Fruit fly (Drosophila melanogaster): Measurements from ENCODE around the gene CG11164.

- TF ChIP-seq D1 (tag; optimal IDR thresholded peaks at IDR 0.05) = no peak
- TF ChIP-seq CG4496 (GFP tag; IDR thresholded peaks at IDR 0.05) = no peak
- no peak for TF ChIP-seq EcR (GFP tag; optimal IDR thresholded peaks at IDR 0.05)
- TF ChIP-seq Ets98B (GFP tag; IDR thresholded peaks at IDR 0.05) = no peak
- no peak for TF ChIP-seq CG34367 (tag; optimal IDR thresholded peaks at IDR 0.05)
- TF ChIP-seq Snoo (tag; optimal IDR thresholded peaks at IDR 0.05) = no peak
- TF ChIP-seq CG8301 (tag; optimal IDR thresholded peaks at IDR 0.05) = no peak
- no peak for TF ChIP-seq CG10348 (GFP tag; IDR thresholded peaks at IDR 0.05)
- no peak for TF ChIP-seq CG15710 (tag; optimal IDR thresholded peaks at IDR 0.05)
- no peak for TF ChIP-seq CG32121 (GFP tag; IDR thresholded peaks at IDR 0.05)
- no peak for TF ChIP-seq gl (tag; optimal IDR thresholded peaks at IDR 0.05)
Observed at dm6 chrX:13682652-13683051, 14.8 kb downstream of the CG11164 start, which contains the start of gene CG11158.

All from whole organism, pupa.